Worm (Caenorhabditis elegans): ENCODE data around the gene srlf-29.

DNA sequence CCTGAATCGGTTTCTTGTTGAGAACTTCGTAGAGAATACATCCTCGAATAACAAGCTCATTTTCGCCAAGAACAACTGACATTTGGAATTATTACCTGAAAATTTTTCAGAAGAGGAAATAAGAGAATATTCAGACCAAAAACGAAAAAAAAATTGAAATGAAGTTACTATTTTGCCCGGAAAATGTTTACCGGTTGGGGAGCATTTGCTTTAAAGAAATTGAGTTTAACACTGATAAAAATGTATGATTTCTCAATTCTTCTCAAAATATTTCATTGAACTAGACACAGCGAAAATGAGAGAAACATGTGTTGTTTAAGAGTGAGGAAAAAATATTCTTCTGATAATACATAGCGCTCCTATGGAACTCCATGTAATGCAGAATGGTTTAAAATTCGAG lies 49.7 kb upstream of the srlf-29 start, which contains the start of gene fbxa-165:
- TF ChIP-seq nhr-28 (tag; optimal IDR thresholded peaks at IDR 0.05) (no peak), F37D6.2 (tag; optimal IDR thresholded peaks at IDR 0.05) (no peak), nhr-6 (tag; optimal IDR thresholded peaks at IDR 0.05) (no peak), zag-1 (tag; optimal IDR thresholded peaks at IDR 0.05) (no peak), skn-1 (tag; optimal IDR thresholded peaks at IDR 0.05) (no peak), pqm-1 (tag; optimal IDR thresholded peaks at IDR 0.05) (no peak), fos-1 (tag; optimal IDR thresholded peaks at IDR 0.05) (no peak), lin-15B (tag; optimal IDR thresholded peaks at IDR 0.05) (no peak), F49E8.2 (tag; optimal IDR thresholded peaks at IDR 0.05; ENCODE audit: borderline replicate concordance) (no peak), fkh-10 (GFP tag; optimal IDR thresholded peaks at IDR 0.05) (no peak), nhr-237 (tag; optimal IDR thresholded peaks at IDR 0.05) (no peak), mep-1 (tag; optimal IDR thresholded peaks at IDR 0.05) (no peak), nhr-10 (tag; optimal IDR thresholded peaks at IDR 0.05) (no peak), daf-8 (GFP tag; IDR thresholded peaks at IDR 0.05) (no peak)
